Fruit fly (Drosophila melanogaster): ENCODE measurements around the gene CG42464.

Gene CG42464

DNA sequence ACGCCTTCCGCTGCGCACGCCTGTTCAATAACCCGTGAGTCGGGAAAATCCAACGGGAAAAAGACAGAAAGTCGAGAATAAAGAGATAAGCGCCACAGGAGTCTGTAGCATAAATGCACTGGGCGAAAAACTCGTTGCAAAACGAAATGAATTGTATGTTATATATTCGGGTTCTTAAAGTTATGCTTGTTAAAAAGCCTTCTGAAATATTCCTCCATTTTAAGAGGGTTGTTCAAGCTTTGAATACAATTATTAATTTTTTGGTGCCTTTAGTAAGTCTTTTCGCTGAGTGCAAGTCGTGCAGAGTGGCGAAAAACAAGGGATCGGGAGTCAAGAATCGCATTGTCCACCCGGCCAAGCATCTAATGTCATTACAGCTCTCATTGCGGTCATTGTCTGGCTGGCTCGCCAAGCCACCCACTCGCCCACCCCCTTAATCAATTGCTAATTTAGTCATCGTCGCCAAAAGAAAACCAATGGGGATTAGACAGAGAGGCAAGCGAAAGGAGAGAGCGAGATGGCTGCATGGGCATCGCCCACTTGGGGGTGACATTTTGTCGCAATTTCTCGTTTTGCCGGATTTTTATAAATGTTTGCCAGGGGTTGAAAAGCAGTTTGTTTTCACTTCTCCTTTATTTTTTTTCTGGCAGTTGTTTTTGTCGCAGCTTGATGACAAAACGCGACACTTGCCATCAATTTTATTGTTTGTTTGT is 14.0 kb upstream of the CG42464 start (continued):
- TF ChIP-seq hkb (optimal IDR thresholded peaks at IDR 0.05) (no peak), hkb (GFP tag; IDR thresholded peaks at IDR 0.05) (no peak), sens (GFP tag) (peak; percentile 84), trh (GFP tag; optimal IDR thresholded peaks at IDR 0.05) (no peak), CG30403 (GFP tag; optimal IDR thresholded peaks at IDR 0.05) (peak; percentile 21), CG12391 (tag; optimal IDR thresholded peaks at IDR 0.05) (peak; percentile 27), hb (GFP tag; IDR thresholded peaks at IDR 0.05; ENCODE audit: partially characterized antibody) (no peak), TFAM (GFP tag; optimal IDR thresholded peaks at IDR 0.05) (no peak), peb (GFP tag; IDR thresholded peaks at IDR 0.05) (no peak), ara (GFP tag; IDR thresholded peaks at IDR 0.05) (no peak), CG33557 (GFP tag; optimal IDR thresholded peaks at IDR 0.05) (peak; percentile 10), dpn (GFP tag; optimal IDR thresholded peaks at IDR 0.05) (no peak), sc (optimal IDR thresholded peaks at IDR 0.05) (no peak), sc (GFP tag; optimal IDR thresholded peaks at IDR 0.05) (no peak), tap (tag; optimal IDR thresholded peaks at IDR 0.05) (peak; percentile 15), Chrac-16 (GFP tag; optimal IDR thresholded peaks at IDR 0.05) (peak; percentile 19), Tbp (GFP tag; optimal IDR thresholded peaks at IDR 0.05) (no peak), HmgZ (tag; optimal IDR thresholded peaks at IDR 0.05) (no peak), vvl (GFP tag; IDR thresholded peaks at IDR 0.05) (peak; percentile 26; the same call in 1 of the 2 replicates), Mad (GFP tag; optimal IDR thresholded peaks at IDR 0.05) (no peak), CG12236 (GFP tag; optimal IDR thresholded peaks at IDR 0.05) (no peak), phol (tag; optimal IDR thresholded peaks at IDR 0.05) (no peak), zen (tag; optimal IDR thresholded peaks at IDR 0.05) (peak; percentile 40), oc (tag; optimal IDR thresholded peaks at IDR 0.05) (peak; percentile 10), Nf-YC (tag; optimal IDR thresholded peaks at IDR 0.05) (peak; percentile 90), D19A (tag; optimal IDR thresholded peaks at IDR 0.05) (no peak), lov (optimal IDR thresholded peaks at IDR 0.05) (no peak), lov (GFP tag; IDR thresholded peaks at IDR 0.05) (no peak), CG9932 (GFP tag; IDR thresholded peaks at IDR 0.05) (no peak), Abd-B (GFP tag; optimal IDR thresholded peaks at IDR 0.05) (no peak), kay (GFP tag; optimal IDR thresholded peaks at IDR 0.05) (no peak), gro (GFP tag; optimal IDR thresholded peaks at IDR 0.05) (no peak), Nf-YB (GFP tag; optimal IDR thresholded peaks at IDR 0.05) (peak; percentile 86), Lhr (GFP tag; optimal IDR thresholded peaks at IDR 0.05) (no peak), CG32767 (GFP tag; IDR thresholded peaks at IDR 0.05) (no peak), dan (GFP tag; IDR thresholded peaks at IDR 0.05) (0 out of 2 replicates have a peak, but pooled peaks have one; percentile 19), zfh1 (GFP tag; IDR thresholded peaks at IDR 0.05) (0 out of 3 replicates have a peak, but pooled peaks have one; percentile 49), lmd (GFP tag; IDR thresholded peaks at IDR 0.05) (no peak), dmrt99B (tag; optimal IDR thresholded peaks at IDR 0.05) (peak; percentile 5), row (GFP tag; IDR thresholded peaks at IDR 0.05) (peak; percentile 37; the same call in 1 of the 3 replicates), CG10267 (tag; optimal IDR thresholded peaks at IDR 0.05) (peak; percentile 16), CG31441 (GFP tag; IDR thresholded peaks at IDR 0.05) (0 out of 2 replicates have a peak, but pooled peaks have one; percentile 25), ci (GFP tag; IDR thresholded peaks at IDR 0.05) (0 out of 3 replicates have a peak, but pooled peaks have one; percentile 36), CG30431 (GFP tag; optimal IDR thresholded peaks at IDR 0.05) (peak; percentile 4), pnt (GFP tag; optimal IDR thresholded peaks at IDR 0.05) (peak; percentile 27), prd (optimal IDR thresholded peaks at IDR 0.05) (no peak), prd (GFP tag; IDR thresholded peaks at IDR 0.05) (peak; percentile 62; the same call in 2 of the 3 replicates), dmrt11E (tag; optimal IDR thresholded peaks at IDR 0.05) (peak; percentile 65), Bgb (GFP tag; IDR thresholded peaks at IDR 0.05; ENCODE audit: partially characterized antibody) (no peak), az2 (GFP tag; optimal IDR thresholded peaks at IDR 0.05) (peak; percentile 20), unpg (GFP tag; optimal IDR thresholded peaks at IDR 0.05) (peak; percentile 21)

Measured in whole organism, embryonic.